Fruit fly (Drosophila melanogaster): ENCODE data around the gene pod1.
A peak's percentile ranks its signal among the peaks of the same experiment; 100 is the strongest.

Gene pod1

dm6 chrX:6813678-6814077 is 10.2 kb downstream of the pod1 start, which contains the start of gene iav:
iav (plus strand) TSS chrX:6813978.
- no peak for TF ChIP-seq Abd-B (GFP tag; optimal IDR thresholded peaks at IDR 0.05)

DNA sequence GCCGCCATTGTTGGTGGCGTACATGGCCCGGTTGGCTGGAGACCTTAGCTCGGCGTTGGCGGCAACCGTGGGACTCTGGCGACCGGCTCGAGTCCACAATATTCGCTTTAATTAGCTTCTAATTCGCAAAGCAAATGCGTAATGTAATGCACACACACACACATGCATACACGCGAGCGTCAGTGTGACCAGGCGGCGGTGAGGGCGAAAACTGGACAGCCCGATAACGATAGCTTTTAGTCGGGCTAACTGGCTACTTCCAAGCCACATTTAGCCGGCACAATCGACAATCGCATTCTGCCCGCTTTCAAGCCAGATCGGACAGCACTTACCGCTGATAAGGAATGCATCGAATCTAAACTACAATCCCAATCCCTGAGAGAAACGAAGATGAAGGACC is 17.2 kb downstream of the pod1 start, which contains the start of the genes Nf-YC and xit:
TSS of gene Nf-YC (minus strand) at position 217 of the 400 bp plus-strand sequence.
TSS of gene xit (plus strand) at position 314 of the 400 bp plus-strand sequence.
- TF ChIP-seq Myc (optimal IDR thresholded peaks at IDR 0.05) (peak; percentile 96), Sp1 (GFP tag; optimal IDR thresholded peaks at IDR 0.05) (no peak), lola (GFP tag; optimal IDR thresholded peaks at IDR 0.05) (no peak), tai (GFP tag; optimal IDR thresholded peaks at IDR 0.05) (no peak), Vsx2 (GFP tag; optimal IDR thresholded peaks at IDR 0.05; ENCODE audit: partially characterized antibody) (peak; percentile 97), HLH106 (tag; optimal IDR thresholded peaks at IDR 0.05) (peak; percentile 19)

DNA sequence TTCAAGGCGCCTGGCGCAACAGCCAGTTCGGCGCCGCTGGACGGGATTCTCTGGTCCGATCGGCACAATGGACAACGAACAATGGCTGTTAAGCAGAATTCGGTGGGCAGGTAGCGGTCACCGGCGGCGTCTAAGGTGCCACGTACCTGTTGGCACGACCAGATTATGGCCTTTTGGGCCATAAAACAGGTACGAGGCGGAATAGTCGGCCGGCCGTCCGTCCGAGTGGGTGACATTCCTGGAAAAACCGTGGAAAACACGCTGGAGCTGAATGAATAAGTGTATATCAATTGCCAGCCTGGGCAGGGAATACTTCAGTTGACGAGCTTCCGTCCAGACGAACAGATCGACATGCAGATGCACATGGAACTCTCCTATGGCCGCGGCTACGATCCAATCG is 19.4 kb downstream of the pod1 start, which contains the start of gene Atx-1:
TSS of gene Atx-1 (plus strand) at position 301 of the 400 bp plus-strand sequence.
- TF ChIP-seq GATAd (GFP tag; optimal IDR thresholded peaks at IDR 0.05) (no peak), CrebA (GFP tag; optimal IDR thresholded peaks at IDR 0.05; ENCODE audit: borderline replicate concordance) (no peak), Abd-B (GFP tag; optimal IDR thresholded peaks at IDR 0.05) (no peak), rgr (GFP tag; optimal IDR thresholded peaks at IDR 0.05) (no peak), sage (GFP tag; optimal IDR thresholded peaks at IDR 0.05) (no peak), Hnf4 (GFP tag; optimal IDR thresholded peaks at IDR 0.05) (no peak), jim (GFP tag; optimal IDR thresholded peaks at IDR 0.05) (no peak), foxo (GFP tag; optimal IDR thresholded peaks at IDR 0.05) (no peak), Dif (GFP tag; optimal IDR thresholded peaks at IDR 0.05; ENCODE audit: partially characterized antibody) (no peak), OdsH (GFP tag; optimal IDR thresholded peaks at IDR 0.05) (no peak)

DNA sequence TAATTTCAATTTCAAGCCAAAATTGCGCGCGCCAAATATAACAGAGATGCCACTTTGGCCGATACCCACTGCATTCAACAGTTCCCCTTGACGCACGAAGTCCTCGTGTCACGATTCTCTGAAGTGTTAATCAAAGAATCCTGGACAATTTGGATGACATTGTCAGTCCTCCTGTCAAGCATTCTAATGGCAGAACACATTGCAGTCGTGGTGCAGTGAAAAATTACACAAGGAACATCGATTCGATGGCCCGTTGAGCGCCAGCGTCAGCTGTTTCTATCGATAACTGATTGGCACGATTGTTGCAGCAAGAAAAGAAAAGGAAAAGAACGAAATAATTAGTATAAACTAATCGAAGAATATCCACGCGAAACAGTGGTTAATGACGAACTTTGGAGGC is 20.7 kb downstream of the pod1 start, which contains the start of gene nonC:
TSS of gene nonC (plus strand) at position 294 of the 400 bp plus-strand sequence.
- TF ChIP-seq Myc (optimal IDR thresholded peaks at IDR 0.05) (peak; percentile 93), HLH106 (tag; optimal IDR thresholded peaks at IDR 0.05) (no peak)

DNA sequence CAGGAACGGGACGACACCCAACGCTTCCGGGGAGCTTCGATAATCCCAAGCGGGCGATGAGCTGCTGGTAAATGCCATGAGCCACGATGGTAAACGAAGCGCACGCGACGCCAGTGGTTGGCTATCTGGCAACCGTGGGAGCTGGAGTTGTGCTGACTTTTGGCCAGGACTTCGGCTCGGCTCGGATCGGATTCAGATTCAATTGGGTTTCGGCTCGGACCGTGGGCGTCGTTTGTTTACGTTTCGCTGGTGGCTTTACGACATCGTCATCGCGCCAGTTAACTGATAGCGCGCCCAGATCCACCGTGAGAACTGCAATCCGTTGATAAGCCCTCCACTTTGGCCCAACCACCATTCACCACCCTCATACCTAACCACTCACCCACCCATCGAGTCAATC is 29.1 kb downstream of the pod1 start, which contains the start of gene mAChR-C:
TSS of gene mAChR-C (minus strand) at position 101 of the 400 bp plus-strand sequence.
- no peak for TF ChIP-seq pan (optimal IDR thresholded peaks at IDR 0.05)
- TF ChIP-seq Abd-B (GFP tag; optimal IDR thresholded peaks at IDR 0.05), result no peak
- no peak for TF ChIP-seq Dfd (GFP tag; optimal IDR thresholded peaks at IDR 0.05)
- no peak for TF ChIP-seq woc (GFP tag; optimal IDR thresholded peaks at IDR 0.05)
- no peak for TF ChIP-seq Hr78 (GFP tag; optimal IDR thresholded peaks at IDR 0.05)
- no peak for TF ChIP-seq Hr83 (GFP tag; optimal IDR thresholded peaks at IDR 0.05; ENCODE audit: poor library complexity, severe bottlenecking)
- no peak for TF ChIP-seq Myc (optimal IDR thresholded peaks at IDR 0.05)
- no peak for TF ChIP-seq CG32264 (GFP tag; optimal IDR thresholded peaks at IDR 0.05)
- no peak for TF ChIP-seq h (GFP tag; optimal IDR thresholded peaks at IDR 0.05)

dm6 chrX:6843841-6844440 is 40.5 kb downstream of the pod1 start, which contains the start of the genes CG14435 and Tmf:
CG14435 (minus strand) TSS chrX:6843921.
Tmf (plus strand) TSS chrX:6844341.
- TF ChIP-seq OdsH (GFP tag; optimal IDR thresholded peaks at IDR 0.05) (peak; percentile 56), br (GFP tag; optimal IDR thresholded peaks at IDR 0.05) (peak; percentile 42), CrebA (GFP tag; optimal IDR thresholded peaks at IDR 0.05; ENCODE audit: borderline replicate concordance) (no peak), usp (GFP tag; optimal IDR thresholded peaks at IDR 0.05) (no peak), Dfd (GFP tag; optimal IDR thresholded peaks at IDR 0.05) (no peak), Abd-B (GFP tag; optimal IDR thresholded peaks at IDR 0.05) (no peak), h (GFP tag; optimal IDR thresholded peaks at IDR 0.05) (peak; percentile 69), Myc (optimal IDR thresholded peaks at IDR 0.05) (no peak), Hnf4 (GFP tag; optimal IDR thresholded peaks at IDR 0.05) (no peak), tai (GFP tag; optimal IDR thresholded peaks at IDR 0.05) (no peak), dsf (GFP tag; optimal IDR thresholded peaks at IDR 0.05; ENCODE audit: borderline replicate concordance) (peak; percentile 47), Hr78 (GFP tag; optimal IDR thresholded peaks at IDR 0.05) (no peak), Vsx2 (GFP tag; optimal IDR thresholded peaks at IDR 0.05; ENCODE audit: partially characterized antibody) (no peak), pan (optimal IDR thresholded peaks at IDR 0.05) (no peak), sage (GFP tag; optimal IDR thresholded peaks at IDR 0.05) (peak; percentile 17), Hr83 (GFP tag; optimal IDR thresholded peaks at IDR 0.05; ENCODE audit: poor library complexity, severe bottlenecking) (no peak), GATAd (GFP tag; optimal IDR thresholded peaks at IDR 0.05) (no peak), fru (GFP tag; optimal IDR thresholded peaks at IDR 0.05) (peak; percentile 70), HLH106 (tag; optimal IDR thresholded peaks at IDR 0.05) (peak; percentile 86), brk (GFP tag; optimal IDR thresholded peaks at IDR 0.05) (no peak), ey (GFP tag; optimal IDR thresholded peaks at IDR 0.05) (peak; percentile 54), Jra (GFP tag; optimal IDR thresholded peaks at IDR 0.05) (no peak), N (GFP tag; optimal IDR thresholded peaks at IDR 0.05) (no peak), Sp1 (GFP tag; optimal IDR thresholded peaks at IDR 0.05) (peak; percentile 81), psq (GFP tag; optimal IDR thresholded peaks at IDR 0.05) (peak; percentile 69), jim (GFP tag; optimal IDR thresholded peaks at IDR 0.05) (no peak), dl (GFP tag; optimal IDR thresholded peaks at IDR 0.05; ENCODE audit: insufficient read depth in 1 of 2, partially characterized antibody in 2 of 2) (no peak), dmrt93B (GFP tag; optimal IDR thresholded peaks at IDR 0.05) (peak; percentile 71), Mio (GFP tag; optimal IDR thresholded peaks at IDR 0.05) (no peak), CG32264 (GFP tag; optimal IDR thresholded peaks at IDR 0.05) (no peak), lola (GFP tag; optimal IDR thresholded peaks at IDR 0.05) (no peak), foxo (GFP tag; optimal IDR thresholded peaks at IDR 0.05) (peak in 1 of 2 experiments; percentile 82), woc (GFP tag; optimal IDR thresholded peaks at IDR 0.05) (peak; percentile 68)

Data from whole organism, wandering third instar larva.